Worm (Caenorhabditis elegans): Measurements from ENCODE around the gene tbc-1.
A peak's percentile ranks its signal among the peaks of the same experiment; 100 is the strongest.

tbc-1 gene

DNA sequence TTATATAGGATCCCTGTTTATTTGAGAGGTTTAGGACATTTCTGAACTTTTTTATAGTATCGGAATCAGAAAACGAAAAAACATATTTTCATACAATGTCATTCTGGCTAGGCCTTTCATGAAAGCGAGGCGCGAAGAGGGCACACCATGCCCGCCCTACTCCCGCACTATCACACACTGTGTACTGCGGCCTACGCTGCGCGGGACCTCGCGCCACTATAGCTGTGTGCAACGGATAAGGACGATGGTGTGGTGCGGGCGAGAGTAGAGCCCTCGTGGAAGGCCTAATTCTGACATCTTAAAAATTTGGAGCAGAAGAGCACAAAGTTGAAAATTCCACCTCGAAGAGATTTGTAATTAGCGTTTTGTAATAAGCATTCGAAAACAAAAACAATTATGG is 40.4 kb downstream of the tbc-1 start:
- peak; percentile 75 for TF ChIP-seq snpc-4 (tag; optimal IDR thresholded peaks at IDR 0.05)
- no peak for TF ChIP-seq blmp-1 (tag; optimal IDR thresholded peaks at IDR 0.05; ENCODE audit: insufficient read depth)

DNA sequence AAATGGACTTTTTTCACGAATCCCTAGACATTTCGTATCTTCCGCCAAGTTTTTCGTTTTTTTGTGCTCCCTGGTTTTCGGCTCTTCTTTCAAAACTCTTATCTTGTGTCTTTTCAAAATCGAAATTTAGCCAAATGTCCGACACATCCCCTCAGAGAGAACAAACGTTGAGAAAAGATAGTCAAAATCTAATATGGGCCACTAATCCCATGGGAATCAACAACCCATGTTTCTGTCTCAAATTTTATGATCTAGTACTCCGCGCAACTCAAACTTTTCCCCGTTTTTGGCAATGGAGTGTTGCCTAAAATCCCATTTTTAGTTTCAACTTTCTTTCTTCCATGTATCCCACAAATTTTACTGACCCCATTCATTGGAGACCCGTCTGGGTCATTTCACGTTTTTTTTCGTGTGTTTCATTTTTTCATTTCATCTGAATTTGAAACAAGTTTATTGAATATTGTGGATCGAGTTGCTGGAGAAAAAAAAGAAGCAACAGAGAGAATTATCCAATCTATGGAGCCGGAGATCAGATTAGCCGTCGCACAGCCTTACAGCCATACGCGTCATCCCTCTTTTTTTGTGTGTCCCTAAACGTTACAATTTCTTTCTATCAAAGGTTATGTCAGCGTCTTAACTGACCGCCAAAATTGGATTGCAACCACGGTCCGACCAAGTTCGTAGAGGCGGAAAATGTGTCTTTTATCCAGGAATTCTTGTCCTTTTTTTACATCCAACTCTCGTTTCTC is 41.1 kb downstream of the tbc-1 start:
- TF ChIP-seq lsy-2 (tag; optimal IDR thresholded peaks at IDR 0.05), result peak in 1 of 2 experiments; percentile 5
- TF ChIP-seq snpc-4 (tag; optimal IDR thresholded peaks at IDR 0.05), result peak; percentile 12
- TF ChIP-seq nhr-77 (tag; optimal IDR thresholded peaks at IDR 0.05), result no peak
- peak; percentile 67 for TF ChIP-seq mab-5 (tag; optimal IDR thresholded peaks at IDR 0.05)
- TF ChIP-seq ztf-4 (tag; optimal IDR thresholded peaks at IDR 0.05), result no peak
- TF ChIP-seq nhr-12 (tag; optimal IDR thresholded peaks at IDR 0.05), result no peak

DNA sequence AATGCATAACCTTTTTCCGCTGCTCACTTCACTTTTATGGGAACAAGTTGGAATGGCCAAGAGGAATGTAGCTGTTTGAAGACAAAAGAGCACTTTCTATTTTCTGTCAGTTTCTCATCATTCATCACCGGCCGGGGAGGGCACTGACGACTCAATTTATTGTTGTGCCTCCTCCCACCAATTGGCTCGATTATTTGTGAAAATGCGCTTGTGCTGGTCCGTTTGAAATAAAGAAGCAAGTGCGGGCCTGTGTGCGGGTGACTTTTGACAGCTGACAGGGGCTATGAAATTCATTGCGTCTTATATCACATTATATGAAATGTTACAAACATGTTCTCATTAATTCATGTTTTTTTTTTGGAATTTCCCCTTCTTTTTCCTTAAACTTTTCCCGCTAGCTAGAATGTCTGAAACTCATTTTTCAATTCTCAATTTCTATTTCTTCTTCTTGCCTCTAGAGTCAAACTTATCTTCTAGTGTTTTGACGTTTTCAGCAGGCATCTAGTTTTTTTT is 43.4 kb downstream of the tbc-1 start:
- TF ChIP-seq nhr-12 (tag; optimal IDR thresholded peaks at IDR 0.05) (no peak), nhr-11 (tag; optimal IDR thresholded peaks at IDR 0.05) (no peak), lsy-2 (tag; optimal IDR thresholded peaks at IDR 0.05) (peak in 1 of 2 experiments; percentile 13), C34F6.9 (tag; optimal IDR thresholded peaks at IDR 0.05) (peak; percentile 16), ZK546.5 (tag; optimal IDR thresholded peaks at IDR 0.05) (no peak), unc-55 (GFP tag; optimal IDR thresholded peaks at IDR 0.05) (no peak), nhr-21 (tag; optimal IDR thresholded peaks at IDR 0.05) (no peak), F13H6.1 (tag; optimal IDR thresholded peaks at IDR 0.05) (peak; percentile 23), lin-11 (tag; optimal IDR thresholded peaks at IDR 0.05) (no peak), ztf-1 (GFP tag; conservative IDR thresholded peaks at IDR 0.05) (no peak), nhr-6 (tag; optimal IDR thresholded peaks at IDR 0.05) (no peak), sma-3 (GFP tag; optimal IDR thresholded peaks at IDR 0.05) (no peak), ceh-82 (tag; optimal IDR thresholded peaks at IDR 0.05) (no peak), ztf-4 (tag; optimal IDR thresholded peaks at IDR 0.05) (no peak), unc-62 (GFP tag; optimal IDR thresholded peaks at IDR 0.05) (no peak), nhr-23 (tag; optimal IDR thresholded peaks at IDR 0.05) (no peak), crh-2 (tag; optimal IDR thresholded peaks at IDR 0.05) (no peak), sem-4 (tag; optimal IDR thresholded peaks at IDR 0.05) (no peak), nhr-129 (tag; optimal IDR thresholded peaks at IDR 0.05) (peak; percentile 28)

DNA sequence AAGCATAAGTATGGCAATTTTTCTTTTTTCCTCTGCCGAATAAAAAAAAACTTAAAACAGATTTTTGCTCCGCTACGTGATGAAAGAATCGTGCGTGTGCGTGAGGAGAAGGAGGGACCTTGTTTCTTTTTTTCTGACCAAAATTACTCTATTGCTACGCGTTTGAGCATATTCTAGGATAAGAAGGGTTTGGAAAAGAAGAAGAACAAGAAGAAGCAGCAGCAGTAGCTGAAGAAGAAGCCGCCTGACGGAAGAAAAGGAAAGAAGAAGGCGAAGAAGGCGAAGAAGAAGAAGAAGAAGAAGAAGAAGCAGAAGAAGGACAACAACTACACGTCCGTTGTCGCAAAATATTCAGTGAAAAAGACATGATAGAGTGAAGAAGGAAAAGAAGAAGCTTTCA is 45.6 kb downstream of the tbc-1 start:
- no peak for TF ChIP-seq ztf-4 (tag; optimal IDR thresholded peaks at IDR 0.05)
- TF ChIP-seq egl-27 (tag; optimal IDR thresholded peaks at IDR 0.05), result peak; percentile 11
- peak; percentile 42 for TF ChIP-seq unc-55 (GFP tag; optimal IDR thresholded peaks at IDR 0.05)
- no peak for TF ChIP-seq alr-1 (tag; optimal IDR thresholded peaks at IDR 0.05)
- TF ChIP-seq peb-1 (tag; optimal IDR thresholded peaks at IDR 0.05), result no peak
- TF ChIP-seq F13H6.1 (tag; optimal IDR thresholded peaks at IDR 0.05), result no peak
- no peak for TF ChIP-seq ztf-1 (GFP tag; conservative IDR thresholded peaks at IDR 0.05)
- no peak for TF ChIP-seq C34F6.9 (tag; optimal IDR thresholded peaks at IDR 0.05)
- TF ChIP-seq ceh-82 (tag; optimal IDR thresholded peaks at IDR 0.05), result no peak

Data from whole organism, L2 larva.